Fruit fly (Drosophila melanogaster) whole organism, embryonic: ENCODE measurements around the gene CG43116.

Experiments used
- Aef1 ChIP-seq: fragments of 200-800 bp; sonication (Bioruptor generic); IDR thresholded peaks from 3 replicates; pipeline ENCODE4 v1.3.6; 2022; ENCODE audit warnings: missing biosample characterization, missing genetic modification characterization
- Atf6 ChIP-seq: fragments of 200-800 bp; sonication (Bioruptor generic); IDR thresholded peaks from 2 replicates; pipeline ENCODE4 v1.3.6; 2022; ENCODE audit warnings: missing biosample characterization, missing genetic modification characterization
- Bdp1 ChIP-seq: fragments of 200-800 bp; sonication (Bioruptor generic); optimal IDR thresholded peaks from 3 replicates; lab custom pipeline; 2016; ENCODE audit warnings: missing biosample characterization, missing genetic modification characterization
- CG10543 ChIP-seq: fragments of 200-800 bp; sonication (Bioruptor generic); optimal IDR thresholded peaks from 3 replicates; lab custom pipeline; 2017; ENCODE audit warnings: missing biosample characterization, mild to moderate bottlenecking, missing genetic modification characterization, moderate library complexity
- CG10654 ChIP-seq: fragments of 200-800 bp; sonication (Bioruptor generic); optimal IDR thresholded peaks from 2 replicates; lab custom pipeline; 2016; ENCODE audit warnings: missing biosample characterization, missing genetic modification characterization
- CG11695 ChIP-seq: fragments of 200-800 bp; sonication (Bioruptor generic); IDR thresholded peaks from 3 replicates; pipeline ENCODE4 v1.3.6; 2022; ENCODE audit warnings: missing biosample characterization, missing genetic modification characterization
- CG12071 ChIP-seq: fragments of 200-800 bp; sonication (Bioruptor generic); optimal IDR thresholded peaks from 3 replicates; lab custom pipeline; 2018; ENCODE audit warnings: missing biosample characterization, mild to moderate bottlenecking, missing genetic modification characterization
- CG12391 ChIP-seq: fragments of 200-800 bp; sonication (Bioruptor generic); optimal IDR thresholded peaks from 3 replicates; lab custom pipeline; 2018; ENCODE audit warnings: missing biosample characterization, mild to moderate bottlenecking, missing genetic modification characterization, moderate library complexity
- CG12744 ChIP-seq: fragments of 200-800 bp; sonication (Bioruptor generic); optimal IDR thresholded peaks from 2 replicates; lab custom pipeline; 2016; ENCODE audit warnings: missing biosample characterization, missing genetic modification characterization
- CG14965 ChIP-seq: fragments of 200-800 bp; sonication (Bioruptor generic); optimal IDR thresholded peaks from 2 replicates; lab custom pipeline; 2016; ENCODE audit warnings: missing biosample characterization, missing genetic modification characterization, borderline replicate concordance
- CG15601 ChIP-seq: fragments of 200-800 bp; sonication (Bioruptor generic); optimal IDR thresholded peaks from 3 replicates; lab custom pipeline; 2019; ENCODE audit warnings: missing biosample characterization, mild to moderate bottlenecking, missing genetic modification characterization, moderate library complexity
- CG16863 ChIP-seq: fragments of 200-800 bp; sonication (Bioruptor generic); optimal IDR thresholded peaks from 3 replicates; lab custom pipeline; 2016; ENCODE audit warnings: missing biosample characterization, missing genetic modification characterization
- CG17568 ChIP-seq: fragments of 200-800 bp; sonication (Bioruptor generic); optimal IDR thresholded peaks from 2 replicates; lab custom pipeline; 2018; ENCODE audit warnings: missing biosample characterization, mild to moderate bottlenecking, missing genetic modification characterization, moderate library complexity
- CG1832 ChIP-seq: fragments of 200-800 bp; sonication (Bioruptor generic); optimal IDR thresholded peaks from 2 replicates; lab custom pipeline; 2017; ENCODE audit warnings: missing biosample characterization, mild to moderate bottlenecking, missing genetic modification characterization, inconsistent platforms
- CG30020 ChIP-seq: fragments of 200-800 bp; optimal IDR thresholded peaks from 2 replicates; lab custom pipeline; 2019; ENCODE audit warnings: missing biosample characterization, mild to moderate bottlenecking, missing genetic modification characterization, moderate library complexity
- CG30431 ChIP-seq: fragments of 200-800 bp; sonication (Bioruptor generic); optimal IDR thresholded peaks from 2 replicates; lab custom pipeline; 2017; ENCODE audit warnings: missing biosample characterization, missing genetic modification characterization
- CG32772 ChIP-seq: fragments of 200-800 bp; sonication (Bioruptor generic); IDR thresholded peaks from 2 replicates; pipeline ENCODE4 v1.3.6; 2022; ENCODE audit warnings: missing biosample characterization, missing genetic modification characterization
- Dp ChIP-seq: fragments of 200-800 bp; sonication (Bioruptor generic); optimal IDR thresholded peaks from 2 replicates; lab custom pipeline; 2018; ENCODE audit warnings: missing biosample characterization, mild to moderate bottlenecking, missing genetic modification characterization, moderate library complexity
- E2f1 ChIP-seq: fragments of 200-800 bp; sonication (Bioruptor generic); IDR thresholded peaks from 2 replicates; pipeline ENCODE4 v1.3.6; 2022; ENCODE audit warnings: missing biosample characterization, missing genetic modification characterization
- Ets65A ChIP-seq: fragments of 200-800 bp; sonication (Bioruptor generic); peaks from one replicate; lab custom pipeline; 2016; ENCODE audit warnings: missing biosample characterization, missing genetic modification characterization
- GATAe ChIP-seq: fragments of 200-800 bp; sonication (Bioruptor generic); conservative IDR thresholded peaks from 2 replicates; pipeline ENCODE4 v1.3.6; 2022; ENCODE audit warnings: missing biosample characterization, missing genetic modification characterization
- Hr39 ChIP-seq: fragments of >200 bp; optimal IDR thresholded peaks from 2 replicates; lab custom pipeline; 2017
- Hsf ChIP-seq: fragments of 200-800 bp; sonication (Bioruptor generic); optimal IDR thresholded peaks from 3 replicates; lab custom pipeline; 2016; ENCODE audit warnings: missing biosample characterization, missing genetic modification characterization
- Lim3 ChIP-seq: fragments of 200-800 bp; sonication (Bioruptor generic); IDR thresholded peaks from 2 replicates; pipeline ENCODE4 v1.3.6; 2022; ENCODE audit warnings: missing biosample characterization, missing genetic modification characterization
- MESR4 ChIP-seq: fragments of 200-800 bp; sonication (Bioruptor generic); optimal IDR thresholded peaks from 2 replicates; lab custom pipeline; 2018; ENCODE audit warnings: missing biosample characterization, mild to moderate bottlenecking, missing genetic modification characterization, moderate library complexity
- Ravus ChIP-seq: fragments of 200-800 bp; sonication (Bioruptor generic); IDR thresholded peaks from 2 replicates; pipeline ENCODE4 v1.3.6; 2022; ENCODE audit warnings: missing biosample characterization, missing genetic modification characterization
- Sox100B ChIP-seq: fragments of 200-800 bp; sonication (Bioruptor generic); optimal IDR thresholded peaks from 3 replicates; lab custom pipeline; 2018; ENCODE audit warnings: missing biosample characterization, mild to moderate bottlenecking, missing genetic modification characterization
- Sox102F ChIP-seq: fragments of 200-800 bp; sonication (Bioruptor generic); optimal IDR thresholded peaks from 2 replicates; lab custom pipeline; 2018; ENCODE audit warnings: missing biosample characterization, mild to moderate bottlenecking, missing genetic modification characterization, moderate library complexity
- Usf ChIP-seq: fragments of 200-800 bp; sonication (Bioruptor generic); optimal IDR thresholded peaks from 2 replicates; lab custom pipeline; 2017; ENCODE audit warnings: missing genotype, missing biosample characterization, missing genetic modification characterization
- Xbp1 ChIP-seq: fragments of 200-800 bp; sonication (Bioruptor generic); optimal IDR thresholded peaks from 3 replicates; lab custom pipeline; 2016; ENCODE audit warnings: missing biosample characterization, mild to moderate bottlenecking, missing genetic modification characterization
- ac ChIP-seq: fragments of 200-800 bp; sonication (Bioruptor generic); optimal IDR thresholded peaks from 3 replicates; lab custom pipeline; 2017; ENCODE audit warnings: missing biosample characterization, mild to moderate bottlenecking, missing genetic modification characterization
- cwo ChIP-seq: fragments of 200-800 bp; sonication (Bioruptor generic); optimal IDR thresholded peaks from 3 replicates; lab custom pipeline; 2017; ENCODE audit warnings: missing biosample characterization, missing genetic modification characterization, mild to moderate bottlenecking, moderate library complexity, missing genetic modification reagents
- dan ChIP-seq: fragments of 200-800 bp; sonication (Bioruptor generic); IDR thresholded peaks from 2 replicates; pipeline ENCODE4 v1.3.6; 2022; ENCODE audit warnings: missing biosample characterization, missing genetic modification characterization
- ewg ChIP-seq: fragments of 200-800 bp; sonication (Bioruptor generic); optimal IDR thresholded peaks from 3 replicates; lab custom pipeline; 2017; ENCODE audit warnings: mild to moderate bottlenecking, missing biosample characterization, missing genetic modification reagents, missing genetic modification characterization
- gcm2 ChIP-seq: fragments of 200-800 bp; sonication (Bioruptor generic); optimal IDR thresholded peaks from 2 replicates; lab custom pipeline; 2016; ENCODE audit warnings: missing biosample characterization, missing genetic modification characterization
- grau ChIP-seq: fragments of 200-800 bp; optimal IDR thresholded peaks from 3 replicates; lab custom pipeline; 2019; ENCODE audit warnings: missing biosample characterization, mild to moderate bottlenecking, missing genetic modification characterization, moderate library complexity
- h ChIP-seq: fragments of >200 bp; optimal IDR thresholded peaks from 2 replicates; lab custom pipeline; 2017
- hbn ChIP-seq: fragments of 200-800 bp; sonication (Bioruptor generic); IDR thresholded peaks from 2 replicates; pipeline ENCODE4 v1.3.6; 2022; ENCODE audit warnings: missing biosample characterization, missing genetic modification characterization; ENCODE audit not compliant: partially characterized antibody
- her ChIP-seq: fragments of 200-800 bp; sonication (Bioruptor generic); optimal IDR thresholded peaks from 2 replicates; lab custom pipeline; 2016; ENCODE audit warnings: missing biosample characterization, missing genetic modification characterization
- inv ChIP-seq: fragments of 200-800 bp; sonication (Bioruptor generic); IDR thresholded peaks from 2 replicates; pipeline ENCODE4 v1.3.6; 2022; ENCODE audit warnings: missing biosample characterization, missing genetic modification characterization; ENCODE audit not compliant: partially characterized antibody
- lilli ChIP-seq: fragments of 200-800 bp; sonication (Bioruptor generic); optimal IDR thresholded peaks from 3 replicates; lab custom pipeline; 2016; ENCODE audit warnings: missing biosample characterization, missing genetic modification characterization
- luna ChIP-seq: fragments of 200-800 bp; sonication (Bioruptor generic); optimal IDR thresholded peaks from 2 replicates; lab custom pipeline; 2016; ENCODE audit warnings: missing biosample characterization, missing genetic modification characterization
- mld ChIP-seq: fragments of 200-800 bp; sonication (Bioruptor generic); IDR thresholded peaks from 3 replicates; pipeline ENCODE4 v1.3.6; 2022; ENCODE audit warnings: missing biosample characterization, missing genetic modification characterization; ENCODE audit not compliant: partially characterized antibody
- ranshi ChIP-seq: fragments of 200-800 bp; sonication (Bioruptor generic); IDR thresholded peaks from 2 replicates; pipeline ENCODE4 v1.3.6; 2022; ENCODE audit warnings: missing biosample characterization, missing genetic modification characterization
- repo ChIP-seq: fragments of 200-800 bp; sonication (Bioruptor generic); optimal IDR thresholded peaks from 2 replicates; lab custom pipeline; 2016; ENCODE audit warnings: missing biosample characterization, missing genetic modification characterization
- sd ChIP-seq: fragments of 200-800 bp; sonication (Bioruptor generic); optimal IDR thresholded peaks from 3 replicates; lab custom pipeline; 2018; ENCODE audit warnings: missing biosample characterization, mild to moderate bottlenecking, missing genetic modification characterization, moderate library complexity
- sima ChIP-seq: fragments of 200-800 bp; sonication (Bioruptor generic); optimal IDR thresholded peaks from 2 replicates; lab custom pipeline; 2016; ENCODE audit warnings: missing biosample characterization, missing genetic modification characterization
- unc-4 ChIP-seq: fragments of 200-800 bp; sonication (Bioruptor generic); IDR thresholded peaks from 2 replicates; pipeline ENCODE4 v1.3.6; 2022; ENCODE audit warnings: missing biosample characterization, missing genetic modification characterization; ENCODE audit not compliant: partially characterized antibody
- vfl ChIP-seq: fragments of 200-800 bp; sonication (Bioruptor generic); optimal IDR thresholded peaks from 2 replicates; lab custom pipeline; 2016; ENCODE audit warnings: missing biosample characterization, missing genetic modification characterization
- zf30C ChIP-seq: fragments of 200-800 bp; sonication (Bioruptor generic); optimal IDR thresholded peaks from 3 replicates; lab custom pipeline; 2018; ENCODE audit warnings: missing biosample characterization, mild to moderate bottlenecking, missing genetic modification characterization

Gene CG43116

DNA sequence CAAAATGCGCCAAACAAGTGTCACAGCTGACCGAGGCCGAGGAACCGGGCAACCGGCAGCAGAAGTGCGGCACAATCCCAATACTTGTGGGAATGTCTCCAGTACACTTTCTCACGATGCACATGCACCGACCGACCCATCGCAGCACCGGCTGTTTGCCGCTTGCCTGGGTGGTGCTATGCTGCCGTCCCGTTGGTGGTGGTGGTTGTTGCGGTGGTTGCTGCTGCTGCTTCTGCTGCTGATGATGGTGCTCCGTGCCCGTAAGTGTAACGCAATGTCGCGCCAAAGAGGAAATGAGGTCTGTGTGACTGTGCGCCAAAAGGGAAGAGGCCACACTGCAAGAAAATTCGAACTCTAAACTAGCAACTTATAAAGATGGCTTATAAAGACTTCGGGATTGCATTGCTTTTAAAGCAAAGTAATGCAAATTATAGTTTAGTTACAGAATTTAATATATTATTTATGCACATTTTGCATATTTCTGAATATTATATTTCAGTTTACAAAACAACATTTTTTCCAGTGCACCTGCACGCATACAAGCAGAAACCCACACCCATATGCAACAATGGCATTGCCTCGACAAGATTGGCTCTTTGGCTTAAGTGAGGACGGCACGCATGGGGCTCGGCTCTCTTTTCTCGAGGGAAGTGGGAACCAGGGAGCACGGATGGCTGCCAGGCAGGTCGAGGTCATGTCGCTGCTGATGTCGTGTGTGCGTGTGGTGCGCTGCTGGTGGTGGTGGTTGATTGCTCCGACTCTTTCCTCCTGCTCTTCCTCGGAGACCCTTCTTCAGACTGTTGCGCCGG is at the start of gene CG43116 (continued):
- TF ChIP-seq GATAe (GFP tag; lab: Robert Waterston, UW) (no peak), grau (tag; lab: Kevin White, UChicago) (peak; percentile 85), zf30C (GFP tag; lab: Kevin White, UChicago) (peak; percentile 99), Ravus (GFP tag; lab: Robert Waterston, UW) (peak; percentile 32; the same call in 1 of the 2 replicates), Usf (GFP tag; lab: Kevin White, UChicago) (peak; percentile 91), her (GFP tag; lab: Kevin White, UChicago) (no peak), Bdp1 (GFP tag; lab: Kevin White, UChicago) (peak; percentile 64), h (lab: Kevin White, UChicago) (no peak), CG30020 (no peak), CG30431 (peak; percentile 89), ewg (GFP tag; lab: Kevin White, UChicago) (no peak), inv (GFP tag; lab: Robert Waterston, UW) (no peak), CG12744 (GFP tag; lab: Kevin White, UChicago) (no peak), Ets65A (GFP tag; lab: Kevin White, UChicago) (peak; percentile 45), CG10543 (GFP tag; lab: Kevin White, UChicago) (no peak), MESR4 (GFP tag; lab: Kevin White, UChicago) (peak; percentile 27), Aef1 (GFP tag; lab: Robert Waterston, UW) (no peak), CG12071 (GFP tag; lab: Kevin White, UChicago) (no peak), sima (GFP tag; lab: Kevin White, UChicago) (no peak), E2f1 (GFP tag; lab: Robert Waterston, UW) (peak; percentile 78), CG11695 (GFP tag; lab: Robert Waterston, UW) (peak; percentile 80), ac (peak; percentile 90), hbn (GFP tag; lab: Robert Waterston, UW) (no peak), CG10654 (GFP tag; lab: Kevin White, UChicago) (peak; percentile 74), Lim3 (GFP tag; lab: Robert Waterston, UW) (peak; percentile 48), Hsf (GFP tag; lab: Kevin White, UChicago) (peak; percentile 82), repo (GFP tag; lab: Kevin White, UChicago) (no peak), unc-4 (no peak), Sox102F (peak; percentile 90), luna (no peak), CG12391 (peak; percentile 94), vfl (GFP tag; lab: Kevin White, UChicago) (no peak), CG32772 (GFP tag; lab: Robert Waterston, UW) (peak; percentile 85), Atf6 (GFP tag; lab: Robert Waterston, UW) (no peak; the same call in 1 of the 2 replicates), CG15601 (peak; percentile 89), mld (GFP tag; lab: Robert Waterston, UW) (no peak), Xbp1 (GFP tag; lab: Kevin White, UChicago) (peak; percentile 90), lilli (no peak), ranshi (GFP tag; lab: Robert Waterston, UW) (peak; percentile 79), CG1832 (no peak), CG14965 (GFP tag; lab: Kevin White, UChicago) (no peak), dan (GFP tag; lab: Robert Waterston, UW) (peak; percentile 91), CG17568 (GFP tag; lab: Kevin White, UChicago) (no peak), Dp (no peak), Sox100B (GFP tag; lab: Kevin White, UChicago) (no peak), gcm2 (GFP tag; lab: Kevin White, UChicago) (peak; percentile 46), cwo (GFP tag; lab: Kevin White, UChicago) (no peak), CG16863 (GFP tag; lab: Kevin White, UChicago) (peak; percentile 64), sd (tag; lab: Kevin White, UChicago) (no peak), Hr39 (lab: Kevin White, UChicago) (no peak)
